Worm (Caenorhabditis elegans) whole organism, L3 larva: Measurements from ENCODE around the gene nape-1.

Source experiments
- R02D3.7 ChIP-seq: fragments of 150-350 bp; optimal IDR thresholded peaks from 2 replicates; lab custom pipeline; 2014; ENCODE audit warnings: missing biosample characterization, missing genetic modification characterization
- ZK546.5 ChIP-seq: sonication (generic microtip); optimal IDR thresholded peaks from 2 replicates; lab custom pipeline; 2017; ENCODE audit warnings: missing biosample characterization, missing genetic modification characterization
- aly-2 ChIP-seq: fragments of 150-350 bp; optimal IDR thresholded peaks from 2 replicates; lab custom pipeline; 2014; ENCODE audit warnings: missing biosample characterization, missing genetic modification characterization
- ceh-28 ChIP-seq: fragments of 150-350 bp; optimal IDR thresholded peaks from 2 replicates; lab custom pipeline; 2014; ENCODE audit warnings: missing biosample characterization, missing genetic modification reagents, missing genetic modification characterization
- ceh-82 ChIP-seq: fragments of 150-350 bp; optimal IDR thresholded peaks from 2 replicates; lab custom pipeline; 2014; ENCODE audit warnings: missing biosample characterization, missing genetic modification characterization
- ceh-9 ChIP-seq: sonication (generic microtip); optimal IDR thresholded peaks from 2 replicates; lab custom pipeline; 2018; ENCODE audit warnings: missing biosample characterization, missing genetic modification characterization
- daf-12 ChIP-seq: fragments of 150-350 bp; optimal IDR thresholded peaks from 2 replicates; lab custom pipeline; 2014; ENCODE audit warnings: missing biosample characterization, missing genetic modification reagents, missing genetic modification characterization
- egl-5 ChIP-seq: fragments of 150-350 bp; optimal IDR thresholded peaks from 2 replicates; lab custom pipeline; 2017; ENCODE audit warnings: missing biosample characterization, missing genetic modification reagents, missing genetic modification characterization, inconsistent platforms
- elt-1 ChIP-seq: fragments of 150-350 bp; optimal IDR thresholded peaks from 2 replicates; lab custom pipeline; 2014; ENCODE audit warnings: missing biosample characterization, missing genetic modification characterization
- elt-2 ChIP-seq: sonication (generic microtip); optimal IDR thresholded peaks from 2 replicates; lab custom pipeline; 2016; ENCODE audit warnings: missing genetic modification reagents, mild to moderate bottlenecking, missing genetic modification characterization, missing compliant biosample characterization
- elt-3 ChIP-seq, 3 experiments: fragments of 150-350 bp in 1 of 3; sonication (generic microtip) in 2 of 3; optimal IDR thresholded peaks; 2 replicates in 2 of 3; 4 replicates in 1 of 3; lab custom pipeline; 2014 to 2017; ENCODE audit warnings: missing biosample characterization in 3 of 3, missing genetic modification characterization in 3 of 3
- eor-1 ChIP-seq, 2 experiments: fragments of 150-350 bp; optimal IDR thresholded peaks; 2 replicates each; lab custom pipeline; 2014 to 2018; ENCODE audit warnings: missing biosample characterization in 2 of 2, missing genetic modification characterization in 2 of 2
- fos-1 ChIP-seq: fragments of 150-350 bp; optimal IDR thresholded peaks from 2 replicates; lab custom pipeline; 2014; ENCODE audit warnings: missing biosample characterization, missing genetic modification characterization
- hmg-11 ChIP-seq: sonication (generic microtip); optimal IDR thresholded peaks from 2 replicates; lab custom pipeline; 2016; ENCODE audit warnings: missing genetic modification characterization, missing compliant biosample characterization
- jun-1 ChIP-seq: fragments of 150-350 bp; optimal IDR thresholded peaks from 2 replicates; lab custom pipeline; 2014; ENCODE audit warnings: missing biosample characterization, missing genetic modification reagents, missing genetic modification characterization
- lin-15B ChIP-seq: fragments of 150-350 bp; optimal IDR thresholded peaks from 2 replicates; lab custom pipeline; 2014; ENCODE audit warnings: missing biosample characterization, missing genetic modification characterization
- lin-39 ChIP-seq: fragments of 150-350 bp; optimal IDR thresholded peaks from 2 replicates; lab custom pipeline; 2018; ENCODE audit warnings: missing biosample characterization, missing genetic modification reagents, missing genetic modification characterization
- lsy-12 ChIP-seq: sonication (generic microtip); optimal IDR thresholded peaks from 2 replicates; lab custom pipeline; 2016; ENCODE audit warnings: mild to moderate bottlenecking, missing genetic modification characterization, missing compliant biosample characterization
- mdl-1 ChIP-seq: fragments of 150-350 bp; optimal IDR thresholded peaks from 2 replicates; lab custom pipeline; 2014; ENCODE audit warnings: missing biosample characterization, missing genetic modification characterization
- mml-1 ChIP-seq: fragments of 150-350 bp; sonication (generic microtip); optimal IDR thresholded peaks from 3 replicates; lab custom pipeline; 2014; ENCODE audit warnings: missing biosample characterization, missing genetic modification characterization
- nfya-1 ChIP-seq: sonication (generic microtip); optimal IDR thresholded peaks from 2 replicates; lab custom pipeline; 2017; ENCODE audit warnings: missing genetic modification characterization, mild to moderate bottlenecking, missing compliant biosample characterization, antibody characterized with exemption, moderate library complexity; ENCODE audit not compliant: insufficient read depth
- nhr-11 ChIP-seq: fragments of 150-350 bp; optimal IDR thresholded peaks from 2 replicates; lab custom pipeline; 2014; ENCODE audit warnings: missing biosample characterization, missing genetic modification characterization
- nhr-23 ChIP-seq: fragments of 150-350 bp; optimal IDR thresholded peaks from 2 replicates; lab custom pipeline; 2014; ENCODE audit warnings: missing biosample characterization, missing genetic modification reagents, missing genetic modification characterization
- nhr-28 ChIP-seq: fragments of 150-350 bp; optimal IDR thresholded peaks from 2 replicates; lab custom pipeline; 2014; ENCODE audit warnings: missing biosample characterization, missing genetic modification characterization
- nhr-67 ChIP-seq: fragments of 150-350 bp; optimal IDR thresholded peaks from 2 replicates; lab custom pipeline; 2014; ENCODE audit warnings: missing biosample characterization, missing genetic modification characterization
- nhr-76 ChIP-seq: fragments of 150-350 bp; sonication (generic microtip); optimal IDR thresholded peaks from 5 replicates; lab custom pipeline; 2014; ENCODE audit warnings: missing biosample characterization, missing genetic modification characterization
- pha-4 ChIP-seq: fragments of 150-350 bp; optimal IDR thresholded peaks from 2 replicates; lab custom pipeline; 2014; ENCODE audit warnings: missing biosample characterization, missing genetic modification reagents, missing genetic modification characterization
- pqm-1 ChIP-seq: fragments of 150-350 bp; optimal IDR thresholded peaks from 2 replicates; lab custom pipeline; 2017; ENCODE audit warnings: missing biosample characterization, missing genetic modification characterization, inconsistent platforms
- sea-2 ChIP-seq: fragments of 150-350 bp; sonication (generic microtip); optimal IDR thresholded peaks from 4 replicates; lab custom pipeline; 2014; ENCODE audit warnings: missing biosample characterization, missing genetic modification reagents, missing genetic modification characterization
- skn-1 ChIP-seq: fragments of 150-350 bp; optimal IDR thresholded peaks from 2 replicates; lab custom pipeline; 2014; ENCODE audit warnings: missing biosample characterization, missing genetic modification characterization
- snpc-4 ChIP-seq: fragments of 150-350 bp; optimal IDR thresholded peaks from 2 replicates; lab custom pipeline; 2014; ENCODE audit warnings: missing biosample characterization, missing genetic modification characterization
- tbx-2 ChIP-seq: sonication (generic microtip); optimal IDR thresholded peaks from 2 replicates; lab custom pipeline; 2016; ENCODE audit warnings: mild to moderate bottlenecking, missing genetic modification characterization, missing compliant biosample characterization
- unc-39 ChIP-seq: sonication (generic microtip); optimal IDR thresholded peaks from 4 replicates; lab custom pipeline; 2017; ENCODE audit warnings: missing biosample characterization, missing genetic modification characterization
- zag-1 ChIP-seq: fragments of 150-350 bp; optimal IDR thresholded peaks from 2 replicates; lab custom pipeline; 2014; ENCODE audit warnings: missing biosample characterization, missing genetic modification characterization
- ztf-4 ChIP-seq: fragments of 150-350 bp; optimal IDR thresholded peaks from 2 replicates; lab custom pipeline; 2014; ENCODE audit warnings: missing biosample characterization, missing genetic modification characterization

The nape-1 gene

ce11 chrIV:3740830-3741477 lies at the start of gene nape-1:
nape-1 (minus strand) TSS chrIV:3740880.
- peak; percentile 35 for TF ChIP-seq elt-2 (tag; lab: Kevin White, UChicago)
- peak; percentile 41 for TF ChIP-seq egl-5 (tag; lab: Kevin White, UChicago)
- TF ChIP-seq lin-15B: peak; percentile 59
- peak; percentile 42 for TF ChIP-seq hmg-11 (tag; lab: Kevin White, UChicago)
- no peak for TF ChIP-seq R02D3.7 (tag; lab: Kevin White, UChicago)
- TF ChIP-seq nfya-1 (tag; lab: Kevin White, UChicago): peak; percentile 54
- no peak for TF ChIP-seq nhr-11
- TF ChIP-seq pqm-1 (tag; lab: Kevin White, UChicago): peak; percentile 31
- peak; percentile 99 for TF ChIP-seq pha-4 (tag; lab: Kevin White, UChicago)
- no peak for TF ChIP-seq ceh-82 (tag; lab: Kevin White, UChicago)
- TF ChIP-seq lin-39 (tag; lab: Kevin White, UChicago): peak; percentile 46

ce11 chrIV:3783910-3784309 lies 43.2 kb upstream of the nape-1 start, which contains the start of gene glct-6:
glct-6 (plus strand) TSS chrIV:3784210.
- TF ChIP-seq eor-1 (tag; optimal IDR thresholded peaks at IDR 0.05; lab: Kevin White, UChicago): no peak
- no peak for TF ChIP-seq nfya-1 (tag; lab: Kevin White, UChicago)
- TF ChIP-seq elt-2 (tag; lab: Kevin White, UChicago): no peak
- TF ChIP-seq nhr-11: no peak
- TF ChIP-seq daf-12 (tag; lab: Kevin White, UChicago): no peak

- TF ChIP-seq mdl-1 (tag; lab: Kevin White, UChicago): no peak
- no peak for TF ChIP-seq snpc-4 (tag; lab: Kevin White, UChicago)
Measured at ce11 chrIV:3781539-3781938, 40.9 kb upstream of the nape-1 start.

ce11 chrIV:3774160-3774559 lies 33.5 kb upstream of the nape-1 start:
- TF ChIP-seq elt-2 (tag; lab: Kevin White, UChicago) (no peak), ceh-82 (tag; lab: Kevin White, UChicago) (no peak), sea-2 (GFP tag; lab: Kevin White, UChicago) (no peak), skn-1 (tag; lab: Kevin White, UChicago) (no peak), nhr-28 (tag; lab: Kevin White, UChicago) (no peak), nhr-11 (no peak), eor-1 (tag; optimal IDR thresholded peaks at IDR 0.05; lab: Kevin White, UChicago) (no peak), fos-1 (no peak), ceh-9 (tag; lab: Kevin White, UChicago) (no peak), elt-3 (tag; optimal IDR thresholded peaks at IDR 0.05; lab: Kevin White, UChicago) (no peak), lin-15B (no peak), unc-39 (no peak), ceh-28 (no peak), pqm-1 (tag; lab: Kevin White, UChicago) (no peak), nhr-23 (tag; lab: Kevin White, UChicago) (no peak), jun-1 (tag; lab: Kevin White, UChicago) (no peak), R02D3.7 (tag; lab: Kevin White, UChicago) (no peak)

ce11 chrIV:3767749-3768148 lies 27.1 kb upstream of the nape-1 start:
- TF ChIP-seq ceh-9 (tag; lab: Kevin White, UChicago) (no peak), hmg-11 (tag; lab: Kevin White, UChicago) (no peak), unc-39 (no peak), nhr-11 (no peak), fos-1 (no peak), egl-5 (tag; lab: Kevin White, UChicago) (no peak), aly-2 (tag; lab: Kevin White, UChicago) (no peak), lin-39 (tag; lab: Kevin White, UChicago) (no peak), nhr-23 (tag; lab: Kevin White, UChicago) (no peak), lin-15B (no peak), nhr-28 (tag; lab: Kevin White, UChicago) (no peak), ztf-4 (tag; lab: Kevin White, UChicago) (no peak)

- TF ChIP-seq aly-2 (tag; lab: Kevin White, UChicago): no peak
- TF ChIP-seq daf-12 (tag; lab: Kevin White, UChicago): no peak
- TF ChIP-seq elt-2 (tag; lab: Kevin White, UChicago): no peak
- TF ChIP-seq tbx-2 (tag; lab: Kevin White, UChicago): no peak
- TF ChIP-seq nhr-28 (tag; lab: Kevin White, UChicago): no peak
- TF ChIP-seq egl-5 (tag; lab: Kevin White, UChicago): no peak
- no peak for TF ChIP-seq mml-1
- no peak for TF ChIP-seq zag-1 (tag; lab: Kevin White, UChicago)
- TF ChIP-seq lsy-12 (tag; lab: Kevin White, UChicago): no peak
- no peak for TF ChIP-seq skn-1 (tag; lab: Kevin White, UChicago)
- no peak for TF ChIP-seq R02D3.7 (tag; lab: Kevin White, UChicago)
- no peak for TF ChIP-seq elt-1 (tag; lab: Kevin White, UChicago)
- TF ChIP-seq fos-1: no peak
- TF ChIP-seq pha-4 (tag; lab: Kevin White, UChicago): no peak
- TF ChIP-seq nhr-76 (tag; lab: Kevin White, UChicago): no peak
- no peak for TF ChIP-seq ZK546.5 (tag; lab: Kevin White, UChicago)
- no peak for TF ChIP-seq nhr-67 (tag; lab: Kevin White, UChicago)
- TF ChIP-seq, all 47 proteins: peak for 0
Measured at ce11 chrIV:3766589-3766988, 25.9 kb upstream of the nape-1 start, which contains the start of gene vab-2. vab-2 (minus strand) TSS chrIV:3766826.
